Fruit fly (Drosophila melanogaster): Measurements from ENCODE around the gene CG46399.
A peak's percentile ranks its signal among the peaks of the same experiment; 100 is the strongest.

The CG46399 gene

DNA sequence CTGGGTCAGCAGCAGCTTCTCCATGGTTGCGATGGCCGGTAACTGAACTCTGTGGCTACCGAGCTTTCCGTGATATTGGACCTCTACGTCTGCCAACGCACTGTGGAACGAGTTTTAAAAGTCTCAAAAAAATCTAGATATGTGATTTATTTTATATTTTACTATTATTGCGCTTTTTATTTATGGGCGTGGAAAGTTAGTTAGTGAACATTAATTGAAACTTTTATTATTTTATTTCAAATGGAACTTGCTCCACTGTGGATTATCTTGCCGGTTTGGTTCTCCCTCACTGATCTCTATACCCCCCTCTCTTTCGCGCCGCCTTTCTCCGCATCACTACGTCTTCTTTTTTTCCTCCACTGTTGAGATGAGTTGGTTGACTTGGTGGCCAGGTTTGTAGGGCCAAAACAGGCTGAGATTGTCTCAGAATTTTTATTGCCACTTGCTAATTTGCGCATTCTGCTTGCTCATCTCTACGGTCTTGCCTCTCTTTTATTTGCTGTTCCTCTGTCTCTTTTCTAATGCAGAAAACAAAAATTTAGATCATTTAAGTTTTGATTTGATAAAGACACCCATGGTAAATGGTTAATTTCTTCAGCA lies 10.2 kb upstream of the CG46399 start, which contains the start of gene CG9522 (continued):
- TF ChIP-seq fd102C (GFP tag; optimal IDR thresholded peaks at IDR 0.05) (no peak), CG4328 (GFP tag; optimal IDR thresholded peaks at IDR 0.05) (no peak), Doc3 (GFP tag; IDR thresholded peaks at IDR 0.05; ENCODE audit: partially characterized antibody) (no peak), Camta (GFP tag; optimal IDR thresholded peaks at IDR 0.05) (peak; percentile 37), CG16813 (GFP tag; IDR thresholded peaks at IDR 0.05; ENCODE audit: partially characterized antibody) (no peak), ash1 (GFP tag; optimal IDR thresholded peaks at IDR 0.05) (no peak), lbe (GFP tag; optimal IDR thresholded peaks at IDR 0.05) (no peak), Aef1 (GFP tag; IDR thresholded peaks at IDR 0.05) (peak; percentile 66), CG12071 (GFP tag; optimal IDR thresholded peaks at IDR 0.05) (peak; percentile 39), ems (GFP tag; optimal IDR thresholded peaks at IDR 0.05) (peak; percentile 27), Fer1 (GFP tag; optimal IDR thresholded peaks at IDR 0.05) (peak; percentile 69), Oli (tag; optimal IDR thresholded peaks at IDR 0.05) (peak; percentile 72), z (GFP tag; IDR thresholded peaks at IDR 0.05) (no peak), ato (GFP tag; IDR thresholded peaks at IDR 0.05; ENCODE audit: partially characterized antibody) (no peak), CG8089 (GFP tag; optimal IDR thresholded peaks at IDR 0.05) (no peak), CG14860 (GFP tag; IDR thresholded peaks at IDR 0.05; ENCODE audit: partially characterized antibody) (0 out of 3 replicates have a peak, but pooled peaks have one; percentile 18), CG8765 (GFP tag; IDR thresholded peaks at IDR 0.05) (peak; percentile 53; the same call in 1 of the 2 replicates), Xrp1 (GFP tag; IDR thresholded peaks at IDR 0.05) (peak; percentile 86), CG16863 (GFP tag; optimal IDR thresholded peaks at IDR 0.05) (peak; percentile 41), CG42726 (GFP tag; IDR thresholded peaks at IDR 0.05; ENCODE audit: partially characterized antibody) (no peak), Hr39 (optimal IDR thresholded peaks at IDR 0.05) (no peak), CG17328 (GFP tag; IDR thresholded peaks at IDR 0.05) (peak; percentile 86), pzg (GFP tag; optimal IDR thresholded peaks at IDR 0.05) (no peak), HmgD (GFP tag; optimal IDR thresholded peaks at IDR 0.05) (no peak), CG12236 (GFP tag; optimal IDR thresholded peaks at IDR 0.05) (no peak), CG10267 (tag; optimal IDR thresholded peaks at IDR 0.05) (peak; percentile 72), sens-2 (GFP tag; IDR thresholded peaks at IDR 0.05) (peak; percentile 78), D (optimal IDR thresholded peaks at IDR 0.05) (no peak), D (GFP tag; optimal IDR thresholded peaks at IDR 0.05) (peak; percentile 77), ATbp (GFP tag; optimal IDR thresholded peaks at IDR 0.05) (peak; percentile 82), ac (GFP tag; optimal IDR thresholded peaks at IDR 0.05) (no peak), lov (optimal IDR thresholded peaks at IDR 0.05) (no peak), lov (GFP tag; IDR thresholded peaks at IDR 0.05) (peak; percentile 76; the same call in 2 of the 3 replicates), gcm2 (GFP tag; optimal IDR thresholded peaks at IDR 0.05) (no peak), Dad (GFP tag; optimal IDR thresholded peaks at IDR 0.05) (peak; percentile 37), CG4707 (GFP tag; optimal IDR thresholded peaks at IDR 0.05) (peak; percentile 68), slp2 (GFP tag; optimal IDR thresholded peaks at IDR 0.05) (peak; percentile 14), salm (tag; optimal IDR thresholded peaks at IDR 0.05) (peak; percentile 62), otp (GFP tag; IDR thresholded peaks at IDR 0.05) (peak; percentile 82), sima (GFP tag; optimal IDR thresholded peaks at IDR 0.05) (no peak), CG15073 (GFP tag; optimal IDR thresholded peaks at IDR 0.05) (no peak), HLH4C (GFP tag; IDR thresholded peaks at IDR 0.05; ENCODE audit: partially characterized antibody) (no peak), usp (GFP tag; optimal IDR thresholded peaks at IDR 0.05) (no peak), pnt (GFP tag; optimal IDR thresholded peaks at IDR 0.05) (peak; percentile 35), MESR4 (GFP tag; optimal IDR thresholded peaks at IDR 0.05) (no peak), Dp (GFP tag; optimal IDR thresholded peaks at IDR 0.05) (no peak), Hand (GFP tag; optimal IDR thresholded peaks at IDR 0.05) (no peak), CG13424 (tag; optimal IDR thresholded peaks at IDR 0.05) (peak; percentile 77), lmd (GFP tag; IDR thresholded peaks at IDR 0.05) (peak; percentile 57), CG2202 (tag; optimal IDR thresholded peaks at IDR 0.05) (peak; percentile 62), CG7357 (GFP tag; IDR thresholded peaks at IDR 0.05) (peak; percentile 53; the same call in 2 of the 3 replicates)
